Worm (Caenorhabditis elegans) whole organism, late embryonic: ENCODE measurements around the gene F10C1.9.

Experiments used
- C38D4.7 ChIP-seq: fragments of 200-800 bp; sonication (Bioruptor generic); optimal IDR thresholded peaks from 2 replicates; lab custom pipeline; 2018; ENCODE audit warnings: mild to moderate bottlenecking, missing genetic modification characterization, moderate library complexity, missing compliant biosample characterization
- ama-1 ChIP-seq: fragments of 150-350 bp; optimal IDR thresholded peaks from 2 replicates; lab custom pipeline; 2014
- che-1 ChIP-seq: sonication (generic microtip); optimal IDR thresholded peaks from 2 replicates; lab custom pipeline; 2016; ENCODE audit warnings: mild to moderate bottlenecking, missing genetic modification characterization, missing compliant biosample characterization
- elt-2 ChIP-seq: sonication (generic microtip); optimal IDR thresholded peaks from 2 replicates; lab custom pipeline; 2016; ENCODE audit warnings: missing genetic modification reagents, missing genetic modification characterization, missing compliant biosample characterization
- eyg-1 ChIP-seq: sonication (generic microtip); optimal IDR thresholded peaks from 2 replicates; lab custom pipeline; 2016; ENCODE audit warnings: missing genotype, missing genetic modification characterization, missing compliant biosample characterization

DNA sequence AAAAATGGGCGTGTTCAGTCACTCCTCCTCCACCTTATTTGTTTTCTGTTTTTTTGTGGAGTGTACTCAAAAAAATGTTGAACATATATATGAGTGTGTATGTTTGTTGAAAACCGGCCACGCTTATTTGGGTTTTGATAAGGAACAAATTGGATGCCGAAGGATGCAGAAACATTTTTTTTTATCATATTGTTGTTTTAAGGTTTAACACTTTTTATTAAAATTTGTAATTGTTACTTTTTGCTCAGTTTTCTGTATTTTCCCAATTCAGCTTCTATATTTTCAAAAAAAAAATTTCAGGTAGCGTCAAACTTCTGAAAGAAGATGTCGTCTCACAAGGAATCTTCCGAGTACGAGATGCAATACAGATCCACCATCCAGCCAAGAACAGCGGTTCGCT lies 20.2 kb upstream of the F10C1.9 start, which contains the start of gene ifb-1:
- no peak for TF ChIP-seq elt-2 (tag; lab: Kevin White, UChicago)
- TF ChIP-seq eyg-1 = no peak
- TF ChIP-seq che-1 (tag; lab: Kevin White, UChicago) = no peak
- TF ChIP-seq C38D4.7 (GFP tag; lab: Kevin White, UChicago) = no peak
- no peak for TF ChIP-seq ama-1
